Fruit fly (Drosophila melanogaster) whole organism, prepupa: Measurements from ENCODE around the gene CG13137.

Experiments used
- CG16779 ChIP-seq: fragments of 200-800 bp; sonication (Bioruptor generic); optimal IDR thresholded peaks from 3 replicates; lab custom pipeline; 2017; ENCODE audit warnings: missing biosample characterization, mild to moderate bottlenecking, missing genetic modification characterization
- CG4318 ChIP-seq: fragments of 200-800 bp; sonication (Bioruptor generic); optimal IDR thresholded peaks from 3 replicates; lab custom pipeline; 2017; ENCODE audit warnings: missing biosample characterization, mild to moderate bottlenecking, missing genetic modification characterization
- CG6276 ChIP-seq: fragments of 200-800 bp; sonication (Bioruptor generic); optimal IDR thresholded peaks from 2 replicates; lab custom pipeline; 2017; ENCODE audit warnings: missing biosample characterization, mild to moderate bottlenecking, missing genetic modification characterization
- Lpt ChIP-seq: fragments of 200-800 bp; sonication (Bioruptor generic); optimal IDR thresholded peaks from 3 replicates; lab custom pipeline; 2016; ENCODE audit warnings: missing biosample characterization, missing genetic modification characterization
- OdsH ChIP-seq: fragments of 200-800 bp; sonication (Bioruptor generic); optimal IDR thresholded peaks from 3 replicates; lab custom pipeline; 2016; ENCODE audit warnings: missing biosample characterization, missing genetic modification characterization
- cyc ChIP-seq: fragments of 200-800 bp; sonication (Bioruptor generic); optimal IDR thresholded peaks from 3 replicates; lab custom pipeline; 2016; ENCODE audit warnings: missing biosample characterization, missing genetic modification characterization
- esn ChIP-seq: fragments of 200-800 bp; sonication (Bioruptor generic); optimal IDR thresholded peaks from 2 replicates; lab custom pipeline; 2016; ENCODE audit warnings: missing biosample characterization, mild to moderate bottlenecking, missing genetic modification characterization, moderate library complexity
- fkh ChIP-seq: fragments of 200-800 bp; sonication (Bioruptor generic); optimal IDR thresholded peaks from 3 replicates; lab custom pipeline; 2017; ENCODE audit warnings: missing biosample characterization, mild to moderate bottlenecking, missing genetic modification characterization, moderate library complexity
- vri ChIP-seq: fragments of 200-800 bp; sonication (Bioruptor generic); optimal IDR thresholded peaks from 3 replicates; lab custom pipeline; 2016; ENCODE audit warnings: missing biosample characterization, mild to moderate bottlenecking, missing genetic modification characterization

dm6 chr2L:10221387-10221705, 48.8 kb downstream of the CG13137 start:
- TF ChIP-seq fkh (GFP tag; lab: Kevin White, UChicago) (no peak), esn (GFP tag; lab: Kevin White, UChicago) (no peak), OdsH (GFP tag; lab: Kevin White, UChicago) (no peak), CG16779 (no peak), CG4318 (GFP tag; lab: Kevin White, UChicago) (no peak), vri (GFP tag; lab: Kevin White, UChicago) (no peak), CG6276 (no peak), cyc (GFP tag; lab: Kevin White, UChicago) (no peak), Lpt (GFP tag; lab: Kevin White, UChicago) (no peak)
